Fruit fly (Drosophila melanogaster): ENCODE data around the gene Bsg.

dm6 chr2L:8097461-8097860, 14.2 kb downstream of the Bsg start:
- TF ChIP-seq ttk (optimal IDR thresholded peaks at IDR 0.05) (no peak), Myc (optimal IDR thresholded peaks at IDR 0.05) (no peak), psq (optimal IDR thresholded peaks at IDR 0.05) (no peak), h (optimal IDR thresholded peaks at IDR 0.05) (no peak), insv (optimal IDR thresholded peaks at IDR 0.05) (no peak), Sin3A (optimal IDR thresholded peaks at IDR 0.05) (no peak)
